Fruit fly (Drosophila melanogaster): ENCODE results near the gene Orct2.

DNA sequence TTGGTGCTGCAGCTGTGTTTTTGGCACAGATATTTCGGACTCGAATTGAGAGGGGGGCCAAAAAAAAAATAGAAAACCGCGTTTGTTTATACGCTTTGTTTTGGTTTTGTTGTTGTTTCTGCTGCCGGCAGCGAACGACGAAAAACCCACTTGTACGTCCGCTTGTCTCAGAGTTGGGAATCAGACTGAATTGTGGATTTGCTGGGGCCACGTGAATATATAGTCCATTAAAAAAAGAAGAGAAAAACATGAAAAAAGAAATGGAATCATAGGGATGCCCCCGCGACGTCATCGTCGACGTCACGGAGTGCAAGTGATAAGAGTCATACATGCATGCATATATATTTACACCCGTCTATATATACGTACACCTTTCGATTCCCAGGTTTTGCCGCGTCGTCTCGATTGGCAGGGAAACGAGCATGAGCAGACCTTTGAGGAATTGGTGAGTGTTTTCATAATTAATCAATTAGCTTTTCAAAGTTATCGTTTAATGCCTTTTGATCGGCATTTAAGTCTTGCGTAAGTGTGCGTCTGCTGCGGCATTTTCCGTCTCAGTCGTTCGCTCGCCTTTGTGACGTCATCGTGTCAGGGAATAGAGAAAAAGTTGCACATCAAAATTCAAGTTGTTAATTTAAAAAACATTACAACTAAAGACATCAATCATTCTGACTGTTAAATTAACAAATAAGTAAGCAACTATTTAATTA, 47.0 kb downstream of the Orct2 start:
- TF ChIP-seq CG14711 (tag; optimal IDR thresholded peaks at IDR 0.05) (no peak), bab1 (GFP tag; optimal IDR thresholded peaks at IDR 0.05) (no peak), Crg-1 (GFP tag; optimal IDR thresholded peaks at IDR 0.05) (no peak)
